Worm (Caenorhabditis elegans) whole organism, young adult: ENCODE data around the gene srlf-37.

Source experiments
- F22D6.2 ChIP-seq: sonication (generic microtip); optimal IDR thresholded peaks from 2 replicates; lab custom pipeline; 2016; ENCODE audit warnings: mild to moderate bottlenecking, missing genetic modification characterization, missing compliant biosample characterization
- F57C9.4 ChIP-seq: sonication (generic microtip); optimal IDR thresholded peaks from 2 replicates; lab custom pipeline; 2017; ENCODE audit warnings: mild to moderate bottlenecking, missing genetic modification characterization, missing compliant biosample characterization
- Y53F4B.3 ChIP-seq: fragments of 200-800 bp; sonication (Bioruptor generic); IDR thresholded peaks from 2 replicates; pipeline ENCODE4 v1.3.6; 2022; ENCODE audit warnings: missing genetic modification reagents, missing genetic modification characterization, missing compliant biosample characterization
- Y53G8AR.9 ChIP-seq: fragments of 200-800 bp; sonication (Bioruptor generic); conservative IDR thresholded peaks from 2 replicates; pipeline ENCODE4 v1.3.6; 2022; ENCODE audit warnings: missing genetic modification reagents, missing genetic modification characterization, missing compliant biosample characterization
- Y67H2A.10 ChIP-seq: fragments of 200-800 bp; sonication (Bioruptor generic); conservative IDR thresholded peaks from 2 replicates; pipeline ENCODE4 v1.3.6; 2022; ENCODE audit warnings: missing genetic modification reagents, missing genetic modification characterization, missing compliant biosample characterization
- ZK185.1 ChIP-seq: sonication (generic microtip); optimal IDR thresholded peaks from 2 replicates; lab custom pipeline; 2016; ENCODE audit warnings: mild to moderate bottlenecking, missing genetic modification characterization, missing compliant biosample characterization; ENCODE audit not compliant: poor library complexity, severe bottlenecking
- athp-1 ChIP-seq: sonication (generic microtip); optimal IDR thresholded peaks from 2 replicates; lab custom pipeline; 2017; ENCODE audit warnings: mild to moderate bottlenecking, missing genetic modification characterization, missing compliant biosample characterization
- cebp-2 ChIP-seq: fragments of 200-800 bp; sonication (Bioruptor generic); IDR thresholded peaks from 2 replicates; pipeline ENCODE4 v1.3.6; 2022; ENCODE audit warnings: missing genetic modification characterization, missing compliant biosample characterization
- ceh-100 ChIP-seq: fragments of 200-800 bp; sonication (Bioruptor generic); IDR thresholded peaks from 2 replicates; pipeline ENCODE4 v1.3.6; 2022; ENCODE audit warnings: missing genetic modification reagents, missing genetic modification characterization, missing compliant biosample characterization
- ceh-58 ChIP-seq: fragments of 200-800 bp; sonication (Bioruptor generic); IDR thresholded peaks from 2 replicates; pipeline ENCODE4 v1.3.6; 2022; ENCODE audit warnings: missing genetic modification characterization, missing compliant biosample characterization
- dox-1 ChIP-seq: fragments of 200-800 bp; sonication (Bioruptor generic); IDR thresholded peaks from 2 replicates; pipeline ENCODE4 v1.3.6; 2022; ENCODE audit warnings: missing genetic modification reagents, missing genetic modification characterization, missing compliant biosample characterization
- dpl-1 ChIP-seq: fragments of 150-350 bp; optimal IDR thresholded peaks from 2 replicates; lab custom pipeline; 2014; ENCODE audit warnings: missing biosample characterization, missing genetic modification reagents, missing genetic modification characterization
- egl-44 ChIP-seq: fragments of 200-800 bp; sonication (Bioruptor generic); IDR thresholded peaks from 2 replicates; pipeline ENCODE4 v1.3.6; 2022; ENCODE audit warnings: missing genetic modification reagents, missing genetic modification characterization, missing compliant biosample characterization
- gei-17 ChIP-seq: fragments of 200-800 bp; sonication (Bioruptor generic); optimal IDR thresholded peaks from 2 replicates; lab custom pipeline; 2018; ENCODE audit warnings: mild to moderate bottlenecking, missing genetic modification characterization, missing compliant biosample characterization
- hlh-26 ChIP-seq: fragments of 200-800 bp; sonication (Bioruptor generic); conservative IDR thresholded peaks from 2 replicates; pipeline ENCODE4 v1.3.6; 2022; ENCODE audit warnings: missing genetic modification reagents, missing genetic modification characterization, missing compliant biosample characterization
- hmg-1.2 ChIP-seq: fragments of 200-800 bp; sonication (Bioruptor generic); IDR thresholded peaks from 2 replicates; pipeline ENCODE4 v1.3.6; 2022; ENCODE audit warnings: missing genetic modification reagents, missing genetic modification characterization, missing compliant biosample characterization
- hmg-20 ChIP-seq: fragments of 200-800 bp; sonication (Bioruptor generic); IDR thresholded peaks from 2 replicates; pipeline ENCODE4 v1.3.6; 2022; ENCODE audit warnings: missing genetic modification reagents, missing genetic modification characterization, missing compliant biosample characterization
- lin-40 ChIP-seq: sonication (generic microtip); optimal IDR thresholded peaks from 2 replicates; lab custom pipeline; 2016; ENCODE audit warnings: missing genetic modification characterization, mild to moderate bottlenecking, missing compliant biosample characterization, missing genotype, missing genetic modification reagents
- lir-1 ChIP-seq: fragments of 200-800 bp; sonication (Bioruptor generic); conservative IDR thresholded peaks from 2 replicates; pipeline ENCODE4 v1.3.6; 2022; ENCODE audit warnings: missing genetic modification reagents, missing genetic modification characterization, missing compliant biosample characterization
- lsl-1 ChIP-seq: fragments of 200-800 bp; sonication (Bioruptor generic); optimal IDR thresholded peaks from 2 replicates; lab custom pipeline; 2018; ENCODE audit warnings: mild to moderate bottlenecking, missing genetic modification characterization, moderate library complexity, missing compliant biosample characterization
- lsy-27 ChIP-seq: sonication (generic microtip); optimal IDR thresholded peaks from 2 replicates; lab custom pipeline; 2017; ENCODE audit warnings: missing genetic modification characterization, mild to moderate bottlenecking, missing compliant biosample characterization, antibody characterized with exemption, missing genotype, borderline replicate concordance; ENCODE audit not compliant: insufficient read depth
- madf-10 ChIP-seq: sonication (generic microtip); optimal IDR thresholded peaks from 2 replicates; lab custom pipeline; 2016; ENCODE audit warnings: mild to moderate bottlenecking, missing genetic modification characterization, missing compliant biosample characterization
- pbrm-1 ChIP-seq: fragments of 200-800 bp; sonication (Bioruptor generic); IDR thresholded peaks from 2 replicates; pipeline ENCODE4 v1.3.6; 2022; ENCODE audit warnings: missing genetic modification reagents, missing genetic modification characterization, missing compliant biosample characterization
- rcor-1 ChIP-seq: fragments of 200-800 bp; sonication (Bioruptor generic); IDR thresholded peaks from 2 replicates; pipeline ENCODE4 v1.3.6; 2022; ENCODE audit warnings: missing genetic modification reagents, missing genetic modification characterization, missing compliant biosample characterization
- rec-8 ChIP-seq, 2 experiments: sonication (generic microtip); optimal IDR thresholded peaks; 2 replicates each; lab custom pipeline; 2016; ENCODE audit warnings: mild to moderate bottlenecking in 2 of 2, missing genetic modification characterization in 2 of 2, missing genetic modification reagents in 2 of 2, missing genotype in 2 of 2, missing biosample characterization in 1 of 2, missing compliant biosample characterization in 1 of 2, moderate library complexity in 1 of 2
- sdz-38 ChIP-seq: sonication (generic microtip); optimal IDR thresholded peaks from 2 replicates; lab custom pipeline; 2016; ENCODE audit warnings: missing genotype, missing genetic modification characterization, missing compliant biosample characterization
- snpc-1.1 ChIP-seq: sonication (generic microtip); optimal IDR thresholded peaks from 2 replicates; lab custom pipeline; 2017; ENCODE audit warnings: missing genetic modification characterization, mild to moderate bottlenecking, missing compliant biosample characterization, antibody characterized with exemption, moderate library complexity, missing genotype, missing genetic modification reagents; ENCODE audit not compliant: insufficient read depth
- sptf-2 ChIP-seq: fragments of 200-800 bp; sonication (Bioruptor generic); optimal IDR thresholded peaks from 2 replicates; lab custom pipeline; 2018; ENCODE audit warnings: mild to moderate bottlenecking, missing genetic modification characterization, missing compliant biosample characterization
- tbp1 ChIP-seq: fragments of 200-800 bp; sonication (Bioruptor generic); optimal IDR thresholded peaks from 2 replicates; lab custom pipeline; 2018; ENCODE audit warnings: mild to moderate bottlenecking, missing genetic modification characterization, missing compliant biosample characterization
- tlf-1 ChIP-seq: fragments of 200-800 bp; sonication (Bioruptor generic); optimal IDR thresholded peaks from 2 replicates; lab custom pipeline; 2018; ENCODE audit warnings: mild to moderate bottlenecking, missing genetic modification characterization, missing compliant biosample characterization
- zfh-2 ChIP-seq: fragments of 200-800 bp; sonication (Bioruptor generic); conservative IDR thresholded peaks from 2 replicates; pipeline ENCODE4 v1.3.6; 2022; ENCODE audit warnings: missing genetic modification reagents, missing genetic modification characterization, missing compliant biosample characterization
- zim-3 ChIP-seq: sonication (generic microtip); optimal IDR thresholded peaks from 2 replicates; lab custom pipeline; 2017; ENCODE audit warnings: mild to moderate bottlenecking, missing genetic modification characterization, moderate library complexity, missing compliant biosample characterization
- ztf-22 ChIP-seq: fragments of 200-800 bp; sonication (Bioruptor generic); optimal IDR thresholded peaks from 2 replicates; lab custom pipeline; 2018; ENCODE audit warnings: mild to moderate bottlenecking, missing genetic modification characterization, moderate library complexity, missing compliant biosample characterization
- ztf-3 ChIP-seq: fragments of 200-800 bp; sonication (Bioruptor generic); optimal IDR thresholded peaks from 2 replicates; lab custom pipeline; 2018; ENCODE audit warnings: mild to moderate bottlenecking, missing genetic modification characterization, missing compliant biosample characterization

srlf-37 gene

ce11 chrV:600231-600630 lies 3.8 kb downstream of the srlf-37 start, which contains the start of gene nhr-251:
nhr-251 (plus strand) TSS chrV:600531.
- TF ChIP-seq zfh-2 (GFP tag; lab: Robert Waterston, UW): no peak
- no peak for TF ChIP-seq tlf-1 (GFP tag; lab: Kevin White, UChicago)
- TF ChIP-seq ceh-58 (GFP tag; lab: Robert Waterston, UW): no peak
- no peak for TF ChIP-seq ztf-3 (GFP tag; lab: Kevin White, UChicago)
- TF ChIP-seq dox-1 (GFP tag; lab: Robert Waterston, UW): no peak
- TF ChIP-seq pbrm-1: no peak
- no peak for TF ChIP-seq athp-1 (tag; lab: Kevin White, UChicago)
- no peak for TF ChIP-seq lir-1
- no peak for TF ChIP-seq ceh-100 (GFP tag; lab: Robert Waterston, UW)
- TF ChIP-seq dpl-1 (GFP tag; lab: Kevin White, UChicago): no peak
- no peak for TF ChIP-seq F22D6.2 (tag; lab: Kevin White, UChicago)
- TF ChIP-seq, all 124 proteins: peak for 0

- TF ChIP-seq sdz-38 (no peak), egl-44 (GFP tag; lab: Robert Waterston, UW) (no peak), ZK185.1 (no peak), F57C9.4 (tag; lab: Kevin White, UChicago) (no peak)
- TF ChIP-seq, all 124 proteins: peak for 0
These were observed 4.2 kb downstream of the srlf-37 start for ce11 chrV:599783-600182.

ce11 chrV:598626-599025 lies 5.4 kb downstream of the srlf-37 start:
- no peak for TF ChIP-seq lsy-27 (tag; lab: Kevin White, UChicago)

- no peak for TF ChIP-seq gei-17 (GFP tag; lab: Kevin White, UChicago)
- TF ChIP-seq cebp-2: no peak
- TF ChIP-seq Y53G8AR.9 (GFP tag; lab: Robert Waterston, UW): no peak
- no peak for TF ChIP-seq snpc-1.1
- TF ChIP-seq lir-1: no peak
- no peak for TF ChIP-seq zim-3 (tag; lab: Kevin White, UChicago)
- TF ChIP-seq hmg-20 (GFP tag; lab: Robert Waterston, UW): no peak
These were observed 6.2 kb downstream of the srlf-37 start for ce11 chrV:597823-598222.

ce11 chrV:596923-597322 lies 7.1 kb downstream of the srlf-37 start:
- no peak for TF ChIP-seq lin-40

- no peak for TF ChIP-seq hmg-1.2 (GFP tag; lab: Robert Waterston, UW)
- no peak for TF ChIP-seq ztf-22 (GFP tag; lab: Kevin White, UChicago)
- TF ChIP-seq madf-10: no peak
- no peak for TF ChIP-seq Y67H2A.10
- TF ChIP-seq dox-1 (GFP tag; lab: Robert Waterston, UW): no peak
- no peak for TF ChIP-seq lsl-1 (GFP tag; lab: Kevin White, UChicago)
These were observed 11.0 kb downstream of the srlf-37 start, which contains the start of gene ZK488.5 for ce11 chrV:592959-593358. ZK488.5 (plus strand) TSS chrV:593259.

- TF ChIP-seq dpl-1 (GFP tag; lab: Kevin White, UChicago): no peak
- TF ChIP-seq rec-8 (tag; optimal IDR thresholded peaks at IDR 0.05; lab: Kevin White, UChicago): no peak
- no peak for TF ChIP-seq Y53F4B.3 (GFP tag; lab: Robert Waterston, UW)
- TF ChIP-seq sptf-2 (GFP tag; lab: Kevin White, UChicago): no peak
- TF ChIP-seq tbp1 (GFP tag; lab: Kevin White, UChicago): no peak
- TF ChIP-seq Y67H2A.10: no peak
- TF ChIP-seq hlh-26 (GFP tag; lab: Robert Waterston, UW): no peak
- TF ChIP-seq rcor-1 (GFP tag; lab: Robert Waterston, UW): no peak
These were observed 13.8 kb downstream of the srlf-37 start, which contains the start of gene ZK488.6 for ce11 chrV:590182-590581. ZK488.6 (plus strand) TSS chrV:590482.
